Fruit fly (Drosophila melanogaster): ENCODE data around the gene asp.

dm6 chr3R:24805048-24805447 is 51.4 kb downstream of the asp start, which contains the start of gene polybromo:
- TF ChIP-seq CG8478 (optimal IDR thresholded peaks at IDR 0.05) (no peak), CTCF (optimal IDR thresholded peaks at IDR 0.05) (no peak)
